Fruit fly (Drosophila melanogaster): ENCODE results near the gene CG6793.

Gene CG6793

dm6 chr3L:12002321-12003248, 39.6 kb upstream of the CG6793 start, which contains the start of the genes Pop2 and CG6928 (continued):
- TF ChIP-seq ac (GFP tag; optimal IDR thresholded peaks at IDR 0.05) (peak; percentile 21), YL-1 (GFP tag; optimal IDR thresholded peaks at IDR 0.05) (peak; percentile 82), nerfin-2 (GFP tag; IDR thresholded peaks at IDR 0.05; ENCODE audit: partially characterized antibody) (no peak; the same call in 1 of the 2 replicates), Neu2 (GFP tag; optimal IDR thresholded peaks at IDR 0.05; ENCODE audit: borderline replicate concordance) (peak; percentile 62), cas (GFP tag; IDR thresholded peaks at IDR 0.05) (peak; percentile 32; the same call in 1 of the 2 replicates), toy (GFP tag; IDR thresholded peaks at IDR 0.05) (no peak), grn (GFP tag; optimal IDR thresholded peaks at IDR 0.05) (no peak), CG34224 (GFP tag; IDR thresholded peaks at IDR 0.05; ENCODE audit: partially characterized antibody) (peak; percentile 84), sd (tag; optimal IDR thresholded peaks at IDR 0.05) (no peak), tin (GFP tag; optimal IDR thresholded peaks at IDR 0.05) (peak; percentile 77), cwo (GFP tag; optimal IDR thresholded peaks at IDR 0.05) (no peak), CkIIα-i1 (GFP tag; IDR thresholded peaks at IDR 0.05) (no peak), kay (GFP tag; optimal IDR thresholded peaks at IDR 0.05) (peak; percentile 64), tgo (GFP tag; IDR thresholded peaks at IDR 0.05) (peak; percentile 45; the same call in 2 of the 3 replicates), CG12071 (GFP tag; optimal IDR thresholded peaks at IDR 0.05) (no peak), repo (GFP tag; optimal IDR thresholded peaks at IDR 0.05) (peak; percentile 67), CG3163 (GFP tag; optimal IDR thresholded peaks at IDR 0.05) (peak; percentile 73), CG4360 (GFP tag; IDR thresholded peaks at IDR 0.05) (no peak), ERR (GFP tag; optimal IDR thresholded peaks at IDR 0.05) (peak; percentile 59), pfk (GFP tag; optimal IDR thresholded peaks at IDR 0.05) (no peak), wdn (GFP tag; IDR thresholded peaks at IDR 0.05) (no peak), lola (GFP tag; optimal IDR thresholded peaks at IDR 0.05) (peak in 1 of 3 experiments; percentile 45), CG31388 (GFP tag; optimal IDR thresholded peaks at IDR 0.05) (peak; percentile 61), CG2120 (GFP tag; optimal IDR thresholded peaks at IDR 0.05) (peak; percentile 90), Mes4 (GFP tag; optimal IDR thresholded peaks at IDR 0.05) (peak; percentile 70)

- TF ChIP-seq cwo (GFP tag; optimal IDR thresholded peaks at IDR 0.05) (peak; percentile 56), Tbp (GFP tag; optimal IDR thresholded peaks at IDR 0.05) (no peak), Ada2b (GFP tag; IDR thresholded peaks at IDR 0.05) (no peak), sd (tag; optimal IDR thresholded peaks at IDR 0.05) (peak; percentile 35), nau (GFP tag; optimal IDR thresholded peaks at IDR 0.05) (no peak)
Measured at dm6 chr3L:12003457-12003856, 38.7 kb upstream of the CG6793 start.

dm6 chr3L:12004136-12004535, 38.1 kb upstream of the CG6793 start:
- TF ChIP-seq gsb-n (tag; optimal IDR thresholded peaks at IDR 0.05) (no peak), hbn (GFP tag; IDR thresholded peaks at IDR 0.05; ENCODE audit: partially characterized antibody) (no peak), pho (GFP tag; optimal IDR thresholded peaks at IDR 0.05) (no peak), Dip2 (GFP tag; IDR thresholded peaks at IDR 0.05) (no peak), CG12391 (tag; optimal IDR thresholded peaks at IDR 0.05) (no peak), unc-4 (GFP tag; IDR thresholded peaks at IDR 0.05; ENCODE audit: partially characterized antibody) (no peak), CG1647 (GFP tag; optimal IDR thresholded peaks at IDR 0.05) (no peak), vvl (GFP tag; IDR thresholded peaks at IDR 0.05) (no peak), Usf (GFP tag; optimal IDR thresholded peaks at IDR 0.05) (no peak), CG4404 (GFP tag; IDR thresholded peaks at IDR 0.05) (no peak), CG30431 (GFP tag; optimal IDR thresholded peaks at IDR 0.05) (no peak), E2f1 (GFP tag; IDR thresholded peaks at IDR 0.05) (no peak), Bgb (GFP tag; IDR thresholded peaks at IDR 0.05; ENCODE audit: partially characterized antibody) (no peak), CG15601 (tag; optimal IDR thresholded peaks at IDR 0.05) (peak; percentile 53), az2 (GFP tag; optimal IDR thresholded peaks at IDR 0.05) (no peak), hkb (optimal IDR thresholded peaks at IDR 0.05) (no peak), hkb (GFP tag; IDR thresholded peaks at IDR 0.05) (no peak), CG14667 (GFP tag; IDR thresholded peaks at IDR 0.05) (no peak), CG15696 (tag; optimal IDR thresholded peaks at IDR 0.05) (no peak), Sry-δ (GFP tag; optimal IDR thresholded peaks at IDR 0.05) (no peak)
